Worm (Caenorhabditis elegans) whole organism, young adult: ENCODE measurements around the gene C14A4.6.

ENCODE experiments used
- B0336.3 ChIP-seq: fragments of 200-800 bp; sonication (Bioruptor generic); IDR thresholded peaks from 2 replicates; pipeline ENCODE4 v1.3.6; 2022; ENCODE audit warnings: missing genetic modification characterization, missing compliant biosample characterization
- F10E7.11 ChIP-seq: sonication (generic microtip); optimal IDR thresholded peaks from 2 replicates; lab custom pipeline; 2017; ENCODE audit warnings: mild to moderate bottlenecking, missing genetic modification characterization, moderate library complexity, missing compliant biosample characterization
- F23B12.7 ChIP-seq: sonication (generic microtip); optimal IDR thresholded peaks from 2 replicates; lab custom pipeline; 2017; ENCODE audit warnings: missing genetic modification characterization, mild to moderate bottlenecking, missing compliant biosample characterization, antibody characterized with exemption, moderate library complexity; ENCODE audit not compliant: insufficient read depth
- F37B4.10 ChIP-seq: fragments of 200-800 bp; sonication (Bioruptor generic); IDR thresholded peaks from 2 replicates; pipeline ENCODE4 v1.3.6; 2022; ENCODE audit warnings: missing genetic modification characterization, missing compliant biosample characterization
- F39B2.1 ChIP-seq: fragments of 200-800 bp; sonication (Bioruptor generic); IDR thresholded peaks from 2 replicates; pipeline ENCODE4 v1.3.6; 2022; ENCODE audit warnings: missing genetic modification reagents, missing genetic modification characterization, missing compliant biosample characterization
- F55B11.4 ChIP-seq: sonication (generic microtip); optimal IDR thresholded peaks from 2 replicates; lab custom pipeline; 2016; ENCODE audit warnings: missing compliant biosample characterization, missing genetic modification characterization, borderline replicate concordance; ENCODE audit not compliant: insufficient read depth
- F57C9.4 ChIP-seq: sonication (generic microtip); optimal IDR thresholded peaks from 2 replicates; lab custom pipeline; 2017; ENCODE audit warnings: mild to moderate bottlenecking, missing genetic modification characterization, missing compliant biosample characterization
- T26A5.8 ChIP-seq: sonication (generic microtip); optimal IDR thresholded peaks from 2 replicates; lab custom pipeline; 2016; ENCODE audit warnings: missing genetic modification characterization, missing compliant biosample characterization
- Y53F4B.3 ChIP-seq: fragments of 200-800 bp; sonication (Bioruptor generic); IDR thresholded peaks from 2 replicates; pipeline ENCODE4 v1.3.6; 2022; ENCODE audit warnings: missing genetic modification reagents, missing genetic modification characterization, missing compliant biosample characterization
- Y56A3A.18 ChIP-seq: fragments of 200-800 bp; sonication (Bioruptor generic); IDR thresholded peaks from 2 replicates; pipeline ENCODE4 v1.3.6; 2022; ENCODE audit warnings: missing genetic modification reagents, missing genetic modification characterization, missing compliant biosample characterization
- ZK185.1 ChIP-seq: sonication (generic microtip); optimal IDR thresholded peaks from 2 replicates; lab custom pipeline; 2016; ENCODE audit warnings: mild to moderate bottlenecking, missing genetic modification characterization, missing compliant biosample characterization; ENCODE audit not compliant: poor library complexity, severe bottlenecking
- aptf-3 ChIP-seq: fragments of 200-800 bp; sonication (Bioruptor generic); IDR thresholded peaks from 2 replicates; pipeline ENCODE4 v1.3.6; 2022; ENCODE audit warnings: missing genetic modification characterization, missing compliant biosample characterization
- athp-1 ChIP-seq: sonication (generic microtip); optimal IDR thresholded peaks from 2 replicates; lab custom pipeline; 2017; ENCODE audit warnings: mild to moderate bottlenecking, missing genetic modification characterization, missing compliant biosample characterization
- attf-3 ChIP-seq: fragments of 200-800 bp; sonication (Bioruptor generic); conservative IDR thresholded peaks from 2 replicates; pipeline ENCODE4 v1.3.6; 2022; ENCODE audit warnings: missing genetic modification reagents, missing genetic modification characterization, missing compliant biosample characterization
- attf-5 ChIP-seq: fragments of 200-800 bp; sonication (Bioruptor generic); optimal IDR thresholded peaks from 2 replicates; lab custom pipeline; 2018; ENCODE audit warnings: mild to moderate bottlenecking, missing genetic modification characterization, missing compliant biosample characterization
- attf-6 ChIP-seq: fragments of 200-800 bp; sonication (Bioruptor generic); IDR thresholded peaks from 2 replicates; pipeline ENCODE4 v1.3.6; 2022; ENCODE audit warnings: missing genetic modification reagents, missing genetic modification characterization, missing compliant biosample characterization
- cebp-1 ChIP-seq, 2 experiments: fragments of 200-800 bp in 1 of 2; sonication (Bioruptor generic) in 1 of 2; sonication (generic microtip) in 1 of 2; IDR thresholded peaks in 1 of 2; optimal IDR thresholded peaks in 1 of 2; 2 replicates each; pipeline versions ENCODE4 v1.3.6 to Lab custom; 2017 to 2022; ENCODE audit warnings: missing compliant biosample characterization in 2 of 2, missing genetic modification characterization in 2 of 2, mild to moderate bottlenecking in 1 of 2, missing genetic modification reagents in 1 of 2, moderate library complexity in 1 of 2
- ceh-27 ChIP-seq: fragments of 200-800 bp; sonication (Bioruptor generic); optimal IDR thresholded peaks from 2 replicates; lab custom pipeline; 2018; ENCODE audit warnings: mild to moderate bottlenecking, missing genetic modification characterization, moderate library complexity, missing compliant biosample characterization
- ceh-58 ChIP-seq: fragments of 200-800 bp; sonication (Bioruptor generic); IDR thresholded peaks from 2 replicates; pipeline ENCODE4 v1.3.6; 2022; ENCODE audit warnings: missing genetic modification characterization, missing compliant biosample characterization
- die-1 ChIP-seq: sonication (generic microtip); optimal IDR thresholded peaks from 2 replicates; lab custom pipeline; 2016; ENCODE audit warnings: missing genotype, mild to moderate bottlenecking, missing genetic modification characterization, missing compliant biosample characterization
- dpl-1 ChIP-seq: fragments of 150-350 bp; optimal IDR thresholded peaks from 2 replicates; lab custom pipeline; 2014; ENCODE audit warnings: missing biosample characterization, missing genetic modification reagents, missing genetic modification characterization
- fkh-3 ChIP-seq: sonication (generic microtip); optimal IDR thresholded peaks from 2 replicates; lab custom pipeline; 2016; ENCODE audit warnings: mild to moderate bottlenecking, missing genetic modification characterization, missing compliant biosample characterization
- hmg-1.2 ChIP-seq: fragments of 200-800 bp; sonication (Bioruptor generic); IDR thresholded peaks from 2 replicates; pipeline ENCODE4 v1.3.6; 2022; ENCODE audit warnings: missing genetic modification reagents, missing genetic modification characterization, missing compliant biosample characterization
- hmg-20 ChIP-seq: fragments of 200-800 bp; sonication (Bioruptor generic); IDR thresholded peaks from 2 replicates; pipeline ENCODE4 v1.3.6; 2022; ENCODE audit warnings: missing genetic modification reagents, missing genetic modification characterization, missing compliant biosample characterization
- hsf-1 ChIP-seq: fragments of 200-800 bp; sonication (Bioruptor generic); IDR thresholded peaks from 2 replicates; pipeline ENCODE4 v1.3.6; 2022; ENCODE audit warnings: missing genetic modification reagents, missing genetic modification characterization, missing compliant biosample characterization
- lag-1 ChIP-seq: fragments of 200-800 bp; sonication (Bioruptor generic); IDR thresholded peaks from 2 replicates; pipeline ENCODE4 v1.3.6; 2022; ENCODE audit warnings: missing genetic modification reagents, missing genetic modification characterization, missing compliant biosample characterization
- let-526 ChIP-seq: fragments of 200-800 bp; sonication (Bioruptor generic); IDR thresholded peaks from 2 replicates; pipeline ENCODE4 v1.3.6; 2022; ENCODE audit warnings: missing genetic modification reagents, missing genetic modification characterization, missing compliant biosample characterization
- let-607 ChIP-seq, 2 experiments: fragments of 200-800 bp in 1 of 2; sonication (Bioruptor generic) in 1 of 2; sonication (generic microtip) in 1 of 2; optimal IDR thresholded peaks; 2 replicates each; lab custom pipeline; 2016 to 2018; ENCODE audit warnings: mild to moderate bottlenecking in 2 of 2, missing compliant biosample characterization in 2 of 2, missing genetic modification characterization in 2 of 2, moderate library complexity in 2 of 2, missing genotype in 1 of 2
- lin-35 ChIP-seq, 3 experiments: fragments of 150-350 bp in 2 of 3; sonication (generic microtip) in 1 of 3; optimal IDR thresholded peaks; 2 replicates each; lab custom pipeline; 2014 to 2018; ENCODE audit warnings: missing biosample characterization in 3 of 3, missing genetic modification characterization in 3 of 3, missing genetic modification reagents in 3 of 3
- lin-40 ChIP-seq: sonication (generic microtip); optimal IDR thresholded peaks from 2 replicates; lab custom pipeline; 2016; ENCODE audit warnings: missing genetic modification characterization, mild to moderate bottlenecking, missing compliant biosample characterization, missing genotype, missing genetic modification reagents
- lin-54 ChIP-seq: fragments of 200-800 bp; sonication (Bioruptor generic); optimal IDR thresholded peaks from 2 replicates; lab custom pipeline; 2018; ENCODE audit warnings: mild to moderate bottlenecking, missing genetic modification characterization, missing compliant biosample characterization
- mxl-1 ChIP-seq: sonication (generic microtip); optimal IDR thresholded peaks from 2 replicates; lab custom pipeline; 2016; ENCODE audit warnings: missing genetic modification characterization, missing compliant biosample characterization
- nfya-2 ChIP-seq: fragments of 200-800 bp; sonication (Bioruptor generic); IDR thresholded peaks from 2 replicates; pipeline ENCODE4 v1.3.6; 2022; ENCODE audit warnings: missing genetic modification reagents, missing genetic modification characterization, missing compliant biosample characterization
- nfyb-1 ChIP-seq: fragments of 200-800 bp; sonication (Bioruptor generic); IDR thresholded peaks from 2 replicates; pipeline ENCODE4 v1.3.6; 2022; ENCODE audit warnings: missing genetic modification reagents, missing genetic modification characterization, missing compliant biosample characterization
- nhr-120 ChIP-seq: fragments of 200-800 bp; sonication (Bioruptor generic); IDR thresholded peaks from 2 replicates; pipeline ENCODE4 v1.3.6; 2022; ENCODE audit warnings: missing genetic modification characterization, missing compliant biosample characterization
- nhr-179 ChIP-seq: sonication (generic microtip); optimal IDR thresholded peaks from 2 replicates; lab custom pipeline; 2016; ENCODE audit warnings: mild to moderate bottlenecking, missing genetic modification characterization, missing compliant biosample characterization
- pbrm-1 ChIP-seq: fragments of 200-800 bp; sonication (Bioruptor generic); IDR thresholded peaks from 2 replicates; pipeline ENCODE4 v1.3.6; 2022; ENCODE audit warnings: missing genetic modification reagents, missing genetic modification characterization, missing compliant biosample characterization
- rec-8 ChIP-seq, 2 experiments: sonication (generic microtip); optimal IDR thresholded peaks; 2 replicates each; lab custom pipeline; 2016; ENCODE audit warnings: mild to moderate bottlenecking in 2 of 2, missing genetic modification characterization in 2 of 2, missing genetic modification reagents in 2 of 2, missing genotype in 2 of 2, missing biosample characterization in 1 of 2, missing compliant biosample characterization in 1 of 2, moderate library complexity in 1 of 2
- sea-2 ChIP-seq: fragments of 200-800 bp; sonication (Bioruptor generic); IDR thresholded peaks from 2 replicates; pipeline ENCODE4 v1.3.6; 2022; ENCODE audit warnings: missing genetic modification characterization, missing compliant biosample characterization
- snpc-1.1 ChIP-seq: sonication (generic microtip); optimal IDR thresholded peaks from 2 replicates; lab custom pipeline; 2017; ENCODE audit warnings: missing genetic modification characterization, mild to moderate bottlenecking, missing compliant biosample characterization, antibody characterized with exemption, moderate library complexity, missing genotype, missing genetic modification reagents; ENCODE audit not compliant: insufficient read depth
- snpc-1.3 ChIP-seq: sonication (generic microtip); optimal IDR thresholded peaks from 2 replicates; lab custom pipeline; 2017; ENCODE audit warnings: missing genetic modification characterization, mild to moderate bottlenecking, missing compliant biosample characterization, antibody characterized with exemption, moderate library complexity, missing genotype, missing genetic modification reagents; ENCODE audit not compliant: insufficient read depth
- somi-1 ChIP-seq: fragments of 200-800 bp; sonication (Bioruptor generic); optimal IDR thresholded peaks from 2 replicates; lab custom pipeline; 2018; ENCODE audit warnings: mild to moderate bottlenecking, missing genetic modification characterization, missing compliant biosample characterization
- sptf-2 ChIP-seq: fragments of 200-800 bp; sonication (Bioruptor generic); optimal IDR thresholded peaks from 2 replicates; lab custom pipeline; 2018; ENCODE audit warnings: mild to moderate bottlenecking, missing genetic modification characterization, missing compliant biosample characterization
- zim-3 ChIP-seq: sonication (generic microtip); optimal IDR thresholded peaks from 2 replicates; lab custom pipeline; 2017; ENCODE audit warnings: mild to moderate bottlenecking, missing genetic modification characterization, moderate library complexity, missing compliant biosample characterization

Gene C14A4.6

DNA sequence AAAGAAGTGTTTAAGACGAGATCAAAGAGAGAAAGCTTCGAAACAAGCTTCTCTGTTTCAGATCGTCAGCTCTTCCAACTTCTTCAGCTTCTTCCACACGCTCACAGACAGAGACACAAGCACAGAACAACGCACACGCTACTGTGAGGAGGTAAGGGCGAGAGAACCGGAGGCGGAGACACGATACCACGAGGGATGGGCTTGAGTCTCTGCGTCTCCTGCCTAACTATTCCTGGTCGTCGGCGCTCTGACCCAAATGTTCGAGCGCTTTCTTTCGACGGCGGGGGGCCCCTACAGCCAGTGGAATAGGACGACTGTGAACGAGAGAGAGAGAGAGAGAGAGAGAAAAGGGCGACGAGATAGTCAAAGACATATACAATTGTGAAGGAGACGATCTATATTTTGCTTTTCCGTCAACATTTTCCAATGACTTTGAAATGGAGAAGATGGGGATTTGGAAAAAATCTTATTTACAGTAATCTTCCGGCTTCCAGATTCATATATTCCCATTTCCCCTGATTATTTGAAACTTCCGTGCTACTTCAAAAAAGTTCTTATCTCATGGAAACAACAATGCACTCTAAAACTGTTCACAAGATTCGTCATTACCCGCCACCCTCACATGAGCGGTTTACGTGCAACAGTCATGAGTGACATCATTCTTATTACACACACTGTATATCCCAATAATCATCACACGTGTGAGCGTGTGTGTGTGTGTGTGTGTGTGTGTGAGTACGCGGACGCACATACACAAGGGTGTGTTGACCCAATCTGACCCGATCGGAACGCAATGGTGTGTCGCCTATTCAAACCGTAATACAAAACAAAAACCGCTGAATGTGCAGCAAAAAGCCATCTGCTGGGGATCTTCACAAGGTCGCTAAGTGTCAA is 45.6 kb downstream of the C14A4.6 start:
- TF ChIP-seq Y53F4B.3 (GFP tag; lab: Robert Waterston, UW) (no peak), snpc-1.3 (tag; lab: Kevin White, UChicago) (no peak), ceh-27 (peak; percentile 83), pbrm-1 (GFP tag; lab: Robert Waterston, UW) (peak; percentile 59), cebp-1 (GFP tag; IDR thresholded peaks at IDR 0.05; lab: Robert Waterston, UW) (peak; percentile 38), cebp-1 (tag; optimal IDR thresholded peaks at IDR 0.05; lab: Kevin White, UChicago) (peak; percentile 83), fkh-3 (no peak), rec-8 (tag; optimal IDR thresholded peaks at IDR 0.05; lab: Kevin White, UChicago) (no peak), nhr-120 (GFP tag; lab: Robert Waterston, UW) (no peak), hmg-20 (GFP tag; lab: Robert Waterston, UW) (no peak), F57C9.4 (tag; lab: Kevin White, UChicago) (no peak), nhr-179 (tag; lab: Kevin White, UChicago) (no peak), nfya-2 (GFP tag; lab: Robert Waterston, UW) (no peak), hsf-1 (GFP tag; lab: Robert Waterston, UW) (peak; percentile 92), let-526 (GFP tag; lab: Robert Waterston, UW) (peak; percentile 88), lin-35 (GFP tag; optimal IDR thresholded peaks at IDR 0.05; lab: Kevin White, UChicago) (peak in 1 of 3 experiments; percentile 68), T26A5.8 (no peak), dpl-1 (GFP tag; lab: Kevin White, UChicago) (no peak), sptf-2 (no peak), Y56A3A.18 (GFP tag; lab: Robert Waterston, UW) (peak; percentile 16; the same call in 1 of the 2 replicates), somi-1 (GFP tag; lab: Kevin White, UChicago) (no peak), athp-1 (peak; percentile 14), F37B4.10 (GFP tag; lab: Robert Waterston, UW) (no peak), attf-5 (GFP tag; lab: Kevin White, UChicago) (peak; percentile 63), let-607 (tag; optimal IDR thresholded peaks at IDR 0.05; lab: Kevin White, UChicago) (peak in 1 of 2 experiments; percentile 36), F55B11.4 (tag; lab: Kevin White, UChicago) (no peak), sea-2 (GFP tag; lab: Robert Waterston, UW) (no peak; the same call in 1 of the 2 replicates), lin-40 (tag; lab: Kevin White, UChicago) (peak; percentile 72), zim-3 (tag; lab: Kevin White, UChicago) (peak; percentile 53), attf-6 (GFP tag; lab: Robert Waterston, UW) (peak; percentile 56; the same call in 1 of the 2 replicates), ceh-58 (no peak), F10E7.11 (tag; lab: Kevin White, UChicago) (no peak), B0336.3 (GFP tag; lab: Robert Waterston, UW) (peak; percentile 37; the same call in 1 of the 2 replicates), hmg-1.2 (GFP tag; lab: Robert Waterston, UW) (peak; percentile 65), F23B12.7 (tag; lab: Kevin White, UChicago) (no peak), die-1 (tag; lab: Kevin White, UChicago) (no peak), ZK185.1 (tag; lab: Kevin White, UChicago) (peak; percentile 77), lag-1 (GFP tag; lab: Robert Waterston, UW) (no peak), lin-54 (peak; percentile 65), mxl-1 (no peak), nfyb-1 (peak; percentile 55; the same call in 1 of the 2 replicates), snpc-1.1 (no peak), aptf-3 (GFP tag; lab: Robert Waterston, UW) (no peak), F39B2.1 (0 out of 2 replicates have a peak, but pooled peaks have one; percentile 33), attf-3 (GFP tag; lab: Robert Waterston, UW) (0 out of 2 replicates have a peak, but pooled peaks have one; percentile 30)
